Fruit fly (Drosophila melanogaster) whole organism, embryonic: Measurements from ENCODE around the gene Lamtor4.

Experiments
- Bgb ChIP-seq: fragments of 200-800 bp; sonication (Bioruptor generic); IDR thresholded peaks from 2 replicates; pipeline ENCODE4 v1.3.6; 2022; ENCODE audit warnings: missing biosample characterization, missing genetic modification characterization; ENCODE audit not compliant: partially characterized antibody
- BtbVII ChIP-seq: fragments of 200-800 bp; sonication (Bioruptor generic); optimal IDR thresholded peaks from 3 replicates; lab custom pipeline; 2017; ENCODE audit warnings: missing biosample characterization, mild to moderate bottlenecking, missing genetic modification characterization
- CG10147 ChIP-seq: fragments of 200-800 bp; sonication (Bioruptor generic); optimal IDR thresholded peaks from 2 replicates; lab custom pipeline; 2019; ENCODE audit warnings: missing biosample characterization, mild to moderate bottlenecking, missing genetic modification characterization, moderate library complexity
- CG10959 ChIP-seq: fragments of 200-800 bp; sonication (Bioruptor generic); IDR thresholded peaks from 2 replicates; pipeline ENCODE4 v1.3.6; 2022; ENCODE audit warnings: missing biosample characterization, missing genetic modification characterization
- CG11247 ChIP-seq: fragments of 200-800 bp; sonication (Bioruptor generic); IDR thresholded peaks from 2 replicates; pipeline ENCODE4 v1.3.6; 2022; ENCODE audit warnings: missing biosample characterization, missing genetic modification characterization
- CG1233 ChIP-seq: fragments of 200-800 bp; sonication (Bioruptor generic); optimal IDR thresholded peaks from 4 replicates; lab custom pipeline; 2018; ENCODE audit warnings: missing biosample characterization, mild to moderate bottlenecking, missing genetic modification characterization
- CG12659 ChIP-seq: fragments of 200-800 bp; sonication (Bioruptor generic); optimal IDR thresholded peaks from 3 replicates; lab custom pipeline; 2017; ENCODE audit warnings: mild to moderate bottlenecking, missing biosample characterization, missing genetic modification reagents, missing genetic modification characterization
- CG13775 ChIP-seq: fragments of 200-800 bp; sonication (Bioruptor generic); optimal IDR thresholded peaks from 3 replicates; lab custom pipeline; 2017; ENCODE audit warnings: missing biosample characterization, mild to moderate bottlenecking, missing genetic modification characterization
- CG14441 ChIP-seq: fragments of 200-800 bp; sonication (Bioruptor generic); IDR thresholded peaks from 2 replicates; pipeline ENCODE4 v1.3.6; 2022; ENCODE audit warnings: missing biosample characterization, missing genetic modification characterization
- CG14965 ChIP-seq: fragments of 200-800 bp; sonication (Bioruptor generic); optimal IDR thresholded peaks from 2 replicates; lab custom pipeline; 2016; ENCODE audit warnings: missing biosample characterization, missing genetic modification characterization, borderline replicate concordance
- CG17612 ChIP-seq: fragments of 200-800 bp; sonication (Bioruptor generic); IDR thresholded peaks from 2 replicates; pipeline ENCODE4 v1.3.6; 2022; ENCODE audit warnings: missing biosample characterization, missing genetic modification characterization
- CG17802 ChIP-seq: fragments of 200-800 bp; sonication (Bioruptor generic); optimal IDR thresholded peaks from 2 replicates; lab custom pipeline; 2018; ENCODE audit warnings: missing biosample characterization, mild to moderate bottlenecking, missing genetic modification characterization, moderate library complexity
- CG1792 ChIP-seq: fragments of 200-800 bp; sonication (Bioruptor generic); optimal IDR thresholded peaks from 2 replicates; lab custom pipeline; 2016; ENCODE audit warnings: missing biosample characterization, missing genetic modification characterization
- CG2875 ChIP-seq: fragments of 200-800 bp; sonication (Bioruptor generic); optimal IDR thresholded peaks from 2 replicates; lab custom pipeline; 2017; ENCODE audit warnings: missing biosample characterization, mild to moderate bottlenecking, missing genetic modification characterization, missing genetic modification reagents
- CG3726 ChIP-seq: fragments of 200-800 bp; sonication (Bioruptor generic); IDR thresholded peaks from 3 replicates; pipeline ENCODE4, ENCODE4 v1.3.6; 2022; ENCODE audit warnings: missing biosample characterization, missing genetic modification characterization
- CG42726 ChIP-seq: fragments of 200-800 bp; sonication (Bioruptor generic); IDR thresholded peaks from 2 replicates; pipeline ENCODE4 v1.3.6; 2022; ENCODE audit warnings: missing biosample characterization, missing genetic modification characterization; ENCODE audit not compliant: partially characterized antibody
- CG8924 ChIP-seq: fragments of 200-800 bp; optimal IDR thresholded peaks from 3 replicates; lab custom pipeline; 2019; ENCODE audit warnings: missing biosample characterization, mild to moderate bottlenecking, missing genetic modification characterization, moderate library complexity
- CG9797 ChIP-seq: fragments of 200-800 bp; sonication (Bioruptor generic); optimal IDR thresholded peaks from 3 replicates; lab custom pipeline; 2018; ENCODE audit warnings: missing biosample characterization, mild to moderate bottlenecking, missing genetic modification characterization
- Dref ChIP-seq: fragments of 200-800 bp; sonication (Bioruptor generic); IDR thresholded peaks from 2 replicates; pipeline ENCODE4 v1.3.6; 2022; ENCODE audit warnings: missing biosample characterization, missing genetic modification characterization
- E2f1 ChIP-seq: fragments of 200-800 bp; sonication (Bioruptor generic); IDR thresholded peaks from 2 replicates; pipeline ENCODE4 v1.3.6; 2022; ENCODE audit warnings: missing biosample characterization, missing genetic modification characterization
- E2f2 ChIP-seq: fragments of 200-800 bp; sonication (Bioruptor generic); IDR thresholded peaks from 2 replicates; pipeline ENCODE4 v1.3.6; 2022; ENCODE audit warnings: missing biosample characterization, missing genetic modification characterization
- H15 ChIP-seq: fragments of 200-800 bp; sonication (Bioruptor generic); IDR thresholded peaks from 3 replicates; pipeline ENCODE4 v1.3.6; 2022; ENCODE audit warnings: missing biosample characterization, missing genetic modification characterization
- Oli ChIP-seq: fragments of 200-800 bp; sonication (Bioruptor generic); optimal IDR thresholded peaks from 2 replicates; lab custom pipeline; 2018; ENCODE audit warnings: missing biosample characterization, mild to moderate bottlenecking, missing genetic modification characterization, moderate library complexity
- Side ChIP-seq: fragments of 200-800 bp; sonication (Bioruptor generic); optimal IDR thresholded peaks from 2 replicates; lab custom pipeline; 2016; ENCODE audit warnings: missing biosample characterization, missing genetic modification characterization
- Ssrp ChIP-seq: fragments of 200-800 bp; sonication (Bioruptor generic); optimal IDR thresholded peaks from 2 replicates; lab custom pipeline; 2018; ENCODE audit warnings: missing biosample characterization, mild to moderate bottlenecking, missing genetic modification characterization, moderate library complexity
- Tbp ChIP-seq: fragments of >200 bp; optimal IDR thresholded peaks from 2 replicates; lab custom pipeline; 2018; ENCODE audit warnings: missing biosample characterization, missing genetic modification characterization
- Vsx1 ChIP-seq: fragments of 200-800 bp; sonication (Bioruptor generic); optimal IDR thresholded peaks from 2 replicates; lab custom pipeline; 2017; ENCODE audit warnings: missing biosample characterization, mild to moderate bottlenecking, missing genetic modification characterization, missing genetic modification reagents
- ab ChIP-seq: fragments of 200-800 bp; sonication (Bioruptor generic); optimal IDR thresholded peaks from 2 replicates; lab custom pipeline; 2016; ENCODE audit warnings: missing biosample characterization, missing genetic modification characterization
- abd-A ChIP-seq: fragments of 200-800 bp; sonication (Bioruptor generic); optimal IDR thresholded peaks from 3 replicates; lab custom pipeline; 2019; ENCODE audit warnings: missing biosample characterization, mild to moderate bottlenecking, missing genetic modification characterization, moderate library complexity
- bsh ChIP-seq, 2 experiments: fragments of 200-800 bp; sonication (Bioruptor generic); optimal IDR thresholded peaks; 2 replicates each; lab custom pipeline; 2017 to 2018; ENCODE audit warnings: mild to moderate bottlenecking in 2 of 2, missing biosample characterization in 2 of 2, missing genetic modification characterization in 2 of 2, moderate library complexity in 1 of 2
- cato ChIP-seq: fragments of 200-800 bp; sonication (Bioruptor generic); optimal IDR thresholded peaks from 2 replicates; lab custom pipeline; 2016; ENCODE audit warnings: missing biosample characterization, missing genetic modification characterization, borderline replicate concordance
- dysf ChIP-seq: fragments of 200-800 bp; sonication (Bioruptor generic); IDR thresholded peaks from 3 replicates; pipeline ENCODE4 v1.3.6; 2022; ENCODE audit warnings: missing biosample characterization, missing genetic modification characterization
- emc ChIP-seq: fragments of 200-800 bp; sonication (Bioruptor generic); optimal IDR thresholded peaks from 2 replicates; lab custom pipeline; 2016; ENCODE audit warnings: missing biosample characterization, missing genetic modification characterization
- fu2 ChIP-seq: fragments of 200-800 bp; sonication (Bioruptor generic); optimal IDR thresholded peaks from 2 replicates; lab custom pipeline; 2016; ENCODE audit warnings: missing biosample characterization, missing genetic modification characterization
- grn ChIP-seq: fragments of 200-800 bp; sonication (Bioruptor generic); optimal IDR thresholded peaks from 3 replicates; lab custom pipeline; 2017; ENCODE audit warnings: missing biosample characterization, missing genetic modification characterization
- gsb-n ChIP-seq: fragments of 200-800 bp; sonication (Bioruptor generic); optimal IDR thresholded peaks from 3 replicates; lab custom pipeline; 2018; ENCODE audit warnings: missing biosample characterization, mild to moderate bottlenecking, missing genetic modification characterization
- ind ChIP-seq: fragments of 200-800 bp; sonication (Bioruptor generic); optimal IDR thresholded peaks from 3 replicates; lab custom pipeline; 2016; ENCODE audit warnings: missing biosample characterization, missing genetic modification characterization
- inv ChIP-seq: fragments of 200-800 bp; sonication (Bioruptor generic); IDR thresholded peaks from 2 replicates; pipeline ENCODE4 v1.3.6; 2022; ENCODE audit warnings: missing biosample characterization, missing genetic modification characterization; ENCODE audit not compliant: partially characterized antibody
- klu ChIP-seq: fragments of 200-800 bp; sonication (Bioruptor generic); IDR thresholded peaks from 2 replicates; pipeline ENCODE4 v1.3.6; 2022; ENCODE audit warnings: missing biosample characterization, missing genetic modification characterization
- lbe ChIP-seq: fragments of 200-800 bp; sonication (Bioruptor generic); optimal IDR thresholded peaks from 2 replicates; lab custom pipeline; 2016; ENCODE audit warnings: missing biosample characterization, mild to moderate bottlenecking, missing genetic modification characterization
- mld ChIP-seq: fragments of 200-800 bp; sonication (Bioruptor generic); IDR thresholded peaks from 3 replicates; pipeline ENCODE4 v1.3.6; 2022; ENCODE audit warnings: missing biosample characterization, missing genetic modification characterization; ENCODE audit not compliant: partially characterized antibody
- nmo ChIP-seq: fragments of 200-800 bp; sonication (Bioruptor generic); optimal IDR thresholded peaks from 2 replicates; lab custom pipeline; 2018; ENCODE audit warnings: missing biosample characterization, mild to moderate bottlenecking, missing genetic modification characterization, moderate library complexity
- pum ChIP-seq: fragments of 200-800 bp; sonication (Bioruptor generic); optimal IDR thresholded peaks from 2 replicates; lab custom pipeline; 2016; ENCODE audit warnings: missing biosample characterization, missing genetic modification characterization
- shn ChIP-seq: fragments of 200-800 bp; sonication (Bioruptor generic); optimal IDR thresholded peaks from 3 replicates; lab custom pipeline; 2016; ENCODE audit warnings: missing biosample characterization, missing genetic modification characterization
- slou ChIP-seq: fragments of 200-800 bp; sonication (Bioruptor generic); optimal IDR thresholded peaks from 3 replicates; lab custom pipeline; 2016; ENCODE audit warnings: missing biosample characterization, missing genetic modification characterization
- so ChIP-seq: fragments of 200-800 bp; sonication (Bioruptor generic); IDR thresholded peaks from 3 replicates; pipeline ENCODE4 v1.3.6; 2022; ENCODE audit warnings: missing biosample characterization, missing genetic modification characterization
- tap ChIP-seq: fragments of 200-800 bp; optimal IDR thresholded peaks from 3 replicates; lab custom pipeline; 2019; ENCODE audit warnings: missing biosample characterization, mild to moderate bottlenecking, missing genetic modification characterization, moderate library complexity
- tio ChIP-seq: fragments of 200-800 bp; sonication (Bioruptor generic); optimal IDR thresholded peaks from 2 replicates; lab custom pipeline; 2017; ENCODE audit warnings: missing biosample characterization, missing genetic modification characterization, inconsistent platforms
- ttk ChIP-seq: fragments of 200-800 bp; sonication (Bioruptor generic); IDR thresholded peaks from 2 replicates; pipeline ENCODE4 v2.1.2; 2022; ENCODE audit warnings: missing biosample characterization, missing genetic modification characterization
- wdn ChIP-seq: fragments of 200-800 bp; sonication (Bioruptor generic); IDR thresholded peaks from 2 replicates; pipeline ENCODE4 v1.3.6; 2022; ENCODE audit warnings: missing biosample characterization, missing genetic modification characterization
- z ChIP-seq: fragments of 200-800 bp; sonication (Bioruptor generic); IDR thresholded peaks from 3 replicates; pipeline ENCODE4 v1.3.6; 2022; ENCODE audit warnings: missing biosample characterization, missing genetic modification characterization

The Lamtor4 gene

dm6 chr3L:3932742-3933289 lies 36.1 kb downstream of the Lamtor4 start (continued):
- no peak for TF ChIP-seq Oli (tag; lab: Kevin White, UChicago)
- TF ChIP-seq inv (GFP tag; lab: Robert Waterston, UW), result no peak
- TF ChIP-seq Tbp (GFP tag; lab: Kevin White, UChicago), result no peak
- TF ChIP-seq CG17802, result no peak
- no peak for TF ChIP-seq CG3726 (GFP tag; lab: Robert Waterston, UW)
- no peak for TF ChIP-seq abd-A
- TF ChIP-seq so, result no peak
- no peak for TF ChIP-seq bsh (GFP tag; optimal IDR thresholded peaks at IDR 0.05; lab: Kevin White, UChicago)
- TF ChIP-seq CG10147, result no peak
- no peak for TF ChIP-seq E2f1 (GFP tag; lab: Robert Waterston, UW)
- TF ChIP-seq tap (tag; lab: Kevin White, UChicago), result no peak
- no peak for TF ChIP-seq z
- no peak for TF ChIP-seq CG14441
- no peak for TF ChIP-seq slou (GFP tag; lab: Kevin White, UChicago)
- no peak for TF ChIP-seq klu
- peak; percentile 8 for TF ChIP-seq CG8924 (tag; lab: Kevin White, UChicago)
- no peak for TF ChIP-seq nmo (GFP tag; lab: Kevin White, UChicago)
- TF ChIP-seq CG2875 (GFP tag; lab: Kevin White, UChicago), result no peak
- TF ChIP-seq H15 (GFP tag; lab: Robert Waterston, UW), result no peak
- TF ChIP-seq lbe (GFP tag; lab: Kevin White, UChicago), result no peak
- no peak for TF ChIP-seq Ssrp (tag; lab: Kevin White, UChicago)
- TF ChIP-seq gsb-n (tag; lab: Kevin White, UChicago), result no peak
- TF ChIP-seq CG10959 (GFP tag; lab: Robert Waterston, UW), result no peak
- no peak for TF ChIP-seq fu2 (GFP tag; lab: Kevin White, UChicago)
- TF ChIP-seq ab (GFP tag; lab: Kevin White, UChicago), result no peak
- TF ChIP-seq pum (GFP tag; lab: Kevin White, UChicago), result no peak
- no peak for TF ChIP-seq Side (GFP tag; lab: Kevin White, UChicago)
- TF ChIP-seq ttk (GFP tag; lab: Robert Waterston, UW), result no peak
- TF ChIP-seq wdn (GFP tag; lab: Robert Waterston, UW), result no peak
- no peak for TF ChIP-seq cato (GFP tag; lab: Kevin White, UChicago)
- TF ChIP-seq tio (GFP tag; lab: Kevin White, UChicago), result no peak
- TF ChIP-seq ind, result no peak
- TF ChIP-seq Bgb, result no peak
- TF ChIP-seq CG1233, result peak; percentile 21
- no peak for TF ChIP-seq CG1792 (GFP tag; lab: Kevin White, UChicago)
- TF ChIP-seq CG13775 (GFP tag; lab: Kevin White, UChicago), result no peak
- TF ChIP-seq CG12659, result peak; percentile 32
- TF ChIP-seq shn (GFP tag; lab: Kevin White, UChicago), result no peak
- TF ChIP-seq BtbVII (GFP tag; lab: Kevin White, UChicago), result peak; percentile 54
- peak; percentile 17 for TF ChIP-seq Vsx1 (GFP tag; lab: Kevin White, UChicago)
- TF ChIP-seq mld (GFP tag; lab: Robert Waterston, UW), result no peak
- TF ChIP-seq CG17612 (GFP tag; lab: Robert Waterston, UW), result no peak
- TF ChIP-seq CG11247 (GFP tag; lab: Robert Waterston, UW), result no peak
- no peak for TF ChIP-seq E2f2 (GFP tag; lab: Robert Waterston, UW)
- no peak for TF ChIP-seq grn (GFP tag; lab: Kevin White, UChicago)
- no peak for TF ChIP-seq CG42726 (GFP tag; lab: Robert Waterston, UW)
- no peak for TF ChIP-seq Dref (GFP tag; lab: Robert Waterston, UW)
- TF ChIP-seq dysf (GFP tag; lab: Robert Waterston, UW), result peak; percentile 28; the same call in 1 of the 3 replicates
- no peak for TF ChIP-seq CG9797 (GFP tag; lab: Kevin White, UChicago)
- no peak for TF ChIP-seq CG14965
- no peak for TF ChIP-seq emc (GFP tag; lab: Kevin White, UChicago)
